Worm (Caenorhabditis elegans) whole organism, late embryonic: ENCODE measurements around the gene col-153.

ENCODE experiments used
- C08G9.2 ChIP-seq: sonication (generic microtip); optimal IDR thresholded peaks from 2 replicates; lab custom pipeline; 2016; ENCODE audit warnings: mild to moderate bottlenecking, missing genetic modification characterization, moderate library complexity, missing compliant biosample characterization
- F13H6.1 ChIP-seq: sonication (generic microtip); optimal IDR thresholded peaks from 2 replicates; lab custom pipeline; 2016; ENCODE audit warnings: missing genetic modification characterization, missing compliant biosample characterization
- K02D7.2 ChIP-seq: sonication (generic microtip); optimal IDR thresholded peaks from 2 replicates; lab custom pipeline; 2017; ENCODE audit warnings: mild to moderate bottlenecking, missing genetic modification characterization, missing compliant biosample characterization
- T23F11.4 ChIP-seq: fragments of 200-800 bp; sonication (Bioruptor generic); optimal IDR thresholded peaks from 2 replicates; lab custom pipeline; 2018; ENCODE audit warnings: mild to moderate bottlenecking, missing genetic modification characterization, missing compliant biosample characterization
- ahr-1 ChIP-seq: sonication (generic microtip); optimal IDR thresholded peaks from 2 replicates; lab custom pipeline; 2016; ENCODE audit warnings: missing genetic modification characterization, missing compliant biosample characterization
- ama-1 ChIP-seq: fragments of 150-350 bp; optimal IDR thresholded peaks from 2 replicates; lab custom pipeline; 2014
- ceh-14 ChIP-seq: sonication (generic microtip); optimal IDR thresholded peaks from 2 replicates; lab custom pipeline; 2016; ENCODE audit warnings: missing genotype, missing genetic modification characterization, missing compliant biosample characterization
- ceh-18 ChIP-seq: sonication (generic microtip); optimal IDR thresholded peaks from 2 replicates; lab custom pipeline; 2016; ENCODE audit warnings: missing genetic modification characterization, missing compliant biosample characterization
- ceh-2 ChIP-seq: sonication (generic microtip); optimal IDR thresholded peaks from 2 replicates; lab custom pipeline; 2016; ENCODE audit warnings: missing genotype, missing genetic modification characterization, missing compliant biosample characterization
- ceh-24 ChIP-seq: sonication (generic microtip); optimal IDR thresholded peaks from 2 replicates; lab custom pipeline; 2016; ENCODE audit warnings: mild to moderate bottlenecking, missing genetic modification characterization, missing compliant biosample characterization
- ceh-31 ChIP-seq: sonication (generic microtip); optimal IDR thresholded peaks from 2 replicates; lab custom pipeline; 2016; ENCODE audit warnings: missing genetic modification characterization, missing compliant biosample characterization
- ceh-34 ChIP-seq: sonication (generic microtip); optimal IDR thresholded peaks from 2 replicates; lab custom pipeline; 2016; ENCODE audit warnings: mild to moderate bottlenecking, missing genetic modification characterization, missing compliant biosample characterization
- ceh-48 ChIP-seq: sonication (generic microtip); optimal IDR thresholded peaks from 2 replicates; lab custom pipeline; 2016; ENCODE audit warnings: missing genetic modification characterization, inconsistent platforms, missing compliant biosample characterization
- ceh-6 ChIP-seq: fragments of 200-800 bp; sonication (Bioruptor generic); optimal IDR thresholded peaks from 2 replicates; lab custom pipeline; 2018; ENCODE audit warnings: mild to moderate bottlenecking, missing genetic modification characterization, missing compliant biosample characterization
- che-1 ChIP-seq: sonication (generic microtip); optimal IDR thresholded peaks from 2 replicates; lab custom pipeline; 2016; ENCODE audit warnings: mild to moderate bottlenecking, missing genetic modification characterization, missing compliant biosample characterization
- dve-1 ChIP-seq: sonication (generic microtip); optimal IDR thresholded peaks from 2 replicates; lab custom pipeline; 2017; ENCODE audit warnings: antibody characterized with exemption, mild to moderate bottlenecking, missing genetic modification characterization, missing compliant biosample characterization
- elt-2 ChIP-seq: sonication (generic microtip); optimal IDR thresholded peaks from 2 replicates; lab custom pipeline; 2016; ENCODE audit warnings: missing genetic modification reagents, missing genetic modification characterization, missing compliant biosample characterization
- elt-4 ChIP-seq: sonication (generic microtip); optimal IDR thresholded peaks from 2 replicates; lab custom pipeline; 2016; ENCODE audit warnings: missing genetic modification characterization, missing compliant biosample characterization
- ets-4 ChIP-seq: sonication (generic microtip); optimal IDR thresholded peaks from 2 replicates; lab custom pipeline; 2016; ENCODE audit warnings: missing genetic modification characterization, missing compliant biosample characterization
- eyg-1 ChIP-seq: sonication (generic microtip); optimal IDR thresholded peaks from 2 replicates; lab custom pipeline; 2016; ENCODE audit warnings: missing genotype, missing genetic modification characterization, missing compliant biosample characterization
- fax-1 ChIP-seq: sonication (generic microtip); optimal IDR thresholded peaks from 2 replicates; lab custom pipeline; 2016; ENCODE audit warnings: missing genotype, missing genetic modification characterization, missing compliant biosample characterization
- fkh-10 ChIP-seq: fragments of 150-350 bp; optimal IDR thresholded peaks from 2 replicates; lab custom pipeline; 2014; ENCODE audit warnings: missing biosample characterization, missing genetic modification reagents, missing genetic modification characterization
- fkh-6 ChIP-seq: sonication (generic microtip); optimal IDR thresholded peaks from 2 replicates; lab custom pipeline; 2016; ENCODE audit warnings: missing genetic modification characterization, missing compliant biosample characterization
- gmeb-2 ChIP-seq: sonication (generic microtip); optimal IDR thresholded peaks from 2 replicates; lab custom pipeline; 2016; ENCODE audit warnings: missing genetic modification characterization, inconsistent platforms, missing compliant biosample characterization
- hlh-30 ChIP-seq: sonication (generic microtip); optimal IDR thresholded peaks from 2 replicates; lab custom pipeline; 2017; ENCODE audit warnings: antibody characterized with exemption, missing genetic modification characterization, missing compliant biosample characterization; ENCODE audit not compliant: insufficient read depth
- hlh-6 ChIP-seq: sonication (generic microtip); optimal IDR thresholded peaks from 2 replicates; lab custom pipeline; 2016; ENCODE audit warnings: missing genotype, missing genetic modification characterization, missing compliant biosample characterization
- hlh-8 ChIP-seq: sonication (generic microtip); optimal IDR thresholded peaks from 2 replicates; lab custom pipeline; 2016; ENCODE audit warnings: missing genotype, missing genetic modification characterization, missing compliant biosample characterization
- lim-6 ChIP-seq: sonication (generic microtip); optimal IDR thresholded peaks from 2 replicates; lab custom pipeline; 2016; ENCODE audit warnings: missing genetic modification characterization, missing compliant biosample characterization
- lin-11 ChIP-seq: fragments of 200-800 bp; sonication (Bioruptor generic); optimal IDR thresholded peaks from 2 replicates; lab custom pipeline; 2018; ENCODE audit warnings: mild to moderate bottlenecking, missing genetic modification characterization, missing compliant biosample characterization
- madf-2 ChIP-seq: sonication (generic microtip); optimal IDR thresholded peaks from 2 replicates; lab custom pipeline; 2017; ENCODE audit warnings: missing genetic modification characterization, missing compliant biosample characterization
- mec-3 ChIP-seq: sonication (generic microtip); optimal IDR thresholded peaks from 2 replicates; lab custom pipeline; 2016; ENCODE audit warnings: borderline replicate concordance, missing genetic modification characterization, missing compliant biosample characterization
- nfya-1 ChIP-seq: sonication (generic microtip); optimal IDR thresholded peaks from 2 replicates; lab custom pipeline; 2017; ENCODE audit warnings: missing genetic modification characterization, mild to moderate bottlenecking, missing compliant biosample characterization, antibody characterized with exemption, moderate library complexity
- nhr-11 ChIP-seq: fragments of 150-350 bp; optimal IDR thresholded peaks from 2 replicates; lab custom pipeline; 2014; ENCODE audit warnings: missing biosample characterization, missing genetic modification characterization
- npax-4 ChIP-seq: sonication (generic microtip); optimal IDR thresholded peaks from 2 replicates; lab custom pipeline; 2016; ENCODE audit warnings: missing genetic modification characterization, missing compliant biosample characterization
- odd-2 ChIP-seq: sonication (generic microtip); optimal IDR thresholded peaks from 2 replicates; lab custom pipeline; 2017; ENCODE audit warnings: antibody characterized with exemption, mild to moderate bottlenecking, missing genetic modification characterization, missing compliant biosample characterization
- pag-3 ChIP-seq: sonication (generic microtip); optimal IDR thresholded peaks from 2 replicates; lab custom pipeline; 2016; ENCODE audit warnings: missing compliant biosample characterization, missing genetic modification characterization, borderline replicate concordance
- pax-1 ChIP-seq: fragments of 150-350 bp; optimal IDR thresholded peaks from 2 replicates; lab custom pipeline; 2014; ENCODE audit warnings: missing biosample characterization, missing genetic modification characterization
- rnt-1 ChIP-seq: sonication (generic microtip); optimal IDR thresholded peaks from 2 replicates; lab custom pipeline; 2016; ENCODE audit warnings: missing genetic modification characterization, missing compliant biosample characterization
- sox-2 ChIP-seq: fragments of 200-800 bp; sonication (Bioruptor generic); IDR thresholded peaks from 2 replicates; pipeline ENCODE4 v1.3.6; 2022; ENCODE audit warnings: missing genetic modification reagents, missing genetic modification characterization, missing compliant biosample characterization
- sox-4 ChIP-seq: sonication (generic microtip); optimal IDR thresholded peaks from 2 replicates; lab custom pipeline; 2017; ENCODE audit warnings: mild to moderate bottlenecking, missing genetic modification characterization, inconsistent platforms, missing compliant biosample characterization
- syd-9 ChIP-seq: sonication (generic microtip); optimal IDR thresholded peaks from 2 replicates; lab custom pipeline; 2016; ENCODE audit warnings: mild to moderate bottlenecking, missing genetic modification characterization, moderate library complexity, missing compliant biosample characterization
- tbx-2 ChIP-seq: sonication (generic microtip); optimal IDR thresholded peaks from 2 replicates; lab custom pipeline; 2016; ENCODE audit warnings: missing genetic modification characterization, missing compliant biosample characterization
- tbx-7 ChIP-seq: sonication (generic microtip); optimal IDR thresholded peaks from 2 replicates; lab custom pipeline; 2016; ENCODE audit warnings: missing genotype, missing genetic modification characterization, missing compliant biosample characterization
- unc-3 ChIP-seq, 2 experiments: fragments of 200-800 bp in 1 of 2; sonication (Bioruptor generic) in 1 of 2; sonication (generic microtip) in 1 of 2; conservative IDR thresholded peaks in 1 of 2; optimal IDR thresholded peaks in 1 of 2; 2 replicates each; pipeline versions ENCODE4 v1.3.6 to Lab custom; 2016 to 2022; ENCODE audit warnings: missing compliant biosample characterization in 2 of 2, missing genetic modification characterization in 2 of 2, missing genetic modification reagents in 1 of 2
- unc-42 ChIP-seq: sonication (generic microtip); optimal IDR thresholded peaks from 2 replicates; lab custom pipeline; 2016; ENCODE audit warnings: missing genotype, missing genetic modification characterization, missing compliant biosample characterization
- unc-55 ChIP-seq: sonication (generic microtip); optimal IDR thresholded peaks from 2 replicates; lab custom pipeline; 2017; ENCODE audit warnings: missing biosample characterization, missing genetic modification reagents, missing genetic modification characterization

The col-153 gene

ce11 chrV:10958322-10958900, 8.8 kb downstream of the col-153 start, which contains the start of gene pigt-1:
pigt-1 (minus strand) TSS chrV:10958821.
- TF ChIP-seq ceh-48, result no peak
- no peak for TF ChIP-seq madf-2 (tag; lab: Kevin White, UChicago)
- no peak for TF ChIP-seq mec-3 (tag; lab: Kevin White, UChicago)
- no peak for TF ChIP-seq eyg-1 (tag; lab: Kevin White, UChicago)
- TF ChIP-seq gmeb-2 (tag; lab: Kevin White, UChicago), result no peak
- no peak for TF ChIP-seq ceh-6 (GFP tag; lab: Kevin White, UChicago)
- no peak for TF ChIP-seq pax-1
- TF ChIP-seq ama-1 (lab: Kevin White, UChicago), result no peak
- no peak for TF ChIP-seq fkh-6 (tag; lab: Kevin White, UChicago)
- no peak for TF ChIP-seq npax-4
- TF ChIP-seq syd-9, result no peak
- TF ChIP-seq hlh-30 (tag; lab: Kevin White, UChicago), result no peak
- TF ChIP-seq hlh-6 (tag; lab: Kevin White, UChicago), result no peak
- no peak for TF ChIP-seq F13H6.1 (tag; lab: Kevin White, UChicago)
- TF ChIP-seq nhr-11, result no peak
- TF ChIP-seq ceh-2, result no peak
- no peak for TF ChIP-seq unc-3 (GFP tag; conservative IDR thresholded peaks at IDR 0.05; lab: Robert Waterston, UW)
- no peak for TF ChIP-seq unc-3 (tag; optimal IDR thresholded peaks at IDR 0.05; lab: Kevin White, UChicago)
- TF ChIP-seq odd-2 (tag; lab: Kevin White, UChicago), result no peak

ce11 chrV:10960544-10960943, 10.9 kb downstream of the col-153 start, which contains the start of gene vps-36:
vps-36 (minus strand) TSS chrV:10960669.
- no peak for TF ChIP-seq lim-6
- TF ChIP-seq elt-2 (tag; lab: Kevin White, UChicago), result peak; percentile 14

- TF ChIP-seq fkh-6 (tag; lab: Kevin White, UChicago) (no peak), F13H6.1 (tag; lab: Kevin White, UChicago) (no peak), mec-3 (tag; lab: Kevin White, UChicago) (peak; percentile 49), ahr-1 (tag; lab: Kevin White, UChicago) (no peak), ceh-6 (GFP tag; lab: Kevin White, UChicago) (no peak), ceh-18 (tag; lab: Kevin White, UChicago) (peak; percentile 93), unc-55 (peak; percentile 68), ceh-48 (no peak), odd-2 (tag; lab: Kevin White, UChicago) (no peak), dve-1 (tag; lab: Kevin White, UChicago) (no peak), tbx-2 (tag; lab: Kevin White, UChicago) (peak; percentile 48), tbx-7 (tag; lab: Kevin White, UChicago) (no peak), sox-2 (no peak), lin-11 (tag; lab: Kevin White, UChicago) (no peak), ceh-31 (tag; lab: Kevin White, UChicago) (peak; percentile 62), hlh-30 (tag; lab: Kevin White, UChicago) (no peak), fax-1 (peak; percentile 27), unc-42 (tag; lab: Kevin White, UChicago) (peak; percentile 94), ceh-14 (tag; lab: Kevin White, UChicago) (peak; percentile 75), unc-3 (GFP tag; conservative IDR thresholded peaks at IDR 0.05; lab: Robert Waterston, UW) (no peak), unc-3 (tag; optimal IDR thresholded peaks at IDR 0.05; lab: Kevin White, UChicago) (no peak), ceh-24 (tag; lab: Kevin White, UChicago) (no peak), C08G9.2 (tag; lab: Kevin White, UChicago) (peak; percentile 22), elt-4 (tag; lab: Kevin White, UChicago) (no peak), ceh-34 (tag; lab: Kevin White, UChicago) (peak; percentile 44), lim-6 (no peak), nfya-1 (tag; lab: Kevin White, UChicago) (peak; percentile 1), T23F11.4 (GFP tag; lab: Kevin White, UChicago) (no peak), ceh-2 (no peak), ets-4 (tag; lab: Kevin White, UChicago) (no peak), rnt-1 (tag; lab: Kevin White, UChicago) (peak; percentile 48), che-1 (tag; lab: Kevin White, UChicago) (no peak), fkh-10 (no peak), sox-4 (no peak), hlh-8 (tag; lab: Kevin White, UChicago) (no peak), gmeb-2 (tag; lab: Kevin White, UChicago) (no peak), hlh-6 (tag; lab: Kevin White, UChicago) (no peak), nhr-11 (no peak), pag-3 (tag; lab: Kevin White, UChicago) (no peak), K02D7.2 (tag; lab: Kevin White, UChicago) (no peak)
These were observed 11.8 kb downstream of the col-153 start for ce11 chrV:10961448-10961870.
